Worm (Caenorhabditis elegans): Measurements from ENCODE around the gene set-27.

DNA sequence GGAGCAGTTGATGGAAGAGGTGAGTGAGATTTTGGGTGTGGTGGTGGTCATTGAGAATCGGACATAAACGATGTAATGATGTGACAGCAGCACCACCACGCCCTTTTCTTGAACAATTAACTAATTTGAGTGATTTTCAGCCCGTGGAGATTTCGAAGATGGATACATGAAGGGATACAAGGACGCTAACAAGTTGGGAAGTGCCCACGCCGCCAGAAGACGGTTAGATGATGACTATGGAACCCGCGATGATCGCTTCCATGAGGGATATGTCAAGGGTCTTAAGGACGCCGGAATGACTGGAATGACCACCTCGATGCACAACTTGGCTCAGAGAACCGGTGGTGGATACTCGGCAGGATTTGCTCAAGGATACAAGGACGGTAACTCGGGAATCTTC is 22.7 kb upstream of the set-27 start:
- no peak for TF ChIP-seq ceh-82 (tag; optimal IDR thresholded peaks at IDR 0.05)
- no peak for TF ChIP-seq egl-27 (tag; optimal IDR thresholded peaks at IDR 0.05)
- TF ChIP-seq ama-1 (optimal IDR thresholded peaks at IDR 0.05): no peak
- no peak for TF ChIP-seq aly-2 (tag; optimal IDR thresholded peaks at IDR 0.05)
- TF ChIP-seq ztf-4 (tag; optimal IDR thresholded peaks at IDR 0.05): no peak
- no peak for TF ChIP-seq R02D3.7 (tag; optimal IDR thresholded peaks at IDR 0.05)
- no peak for TF ChIP-seq zag-1 (tag; optimal IDR thresholded peaks at IDR 0.05)
- no peak for TF ChIP-seq ztf-11 (tag; optimal IDR thresholded peaks at IDR 0.05)
